Worm (Caenorhabditis elegans): Measurements from ENCODE around the gene exo-1.

DNA sequence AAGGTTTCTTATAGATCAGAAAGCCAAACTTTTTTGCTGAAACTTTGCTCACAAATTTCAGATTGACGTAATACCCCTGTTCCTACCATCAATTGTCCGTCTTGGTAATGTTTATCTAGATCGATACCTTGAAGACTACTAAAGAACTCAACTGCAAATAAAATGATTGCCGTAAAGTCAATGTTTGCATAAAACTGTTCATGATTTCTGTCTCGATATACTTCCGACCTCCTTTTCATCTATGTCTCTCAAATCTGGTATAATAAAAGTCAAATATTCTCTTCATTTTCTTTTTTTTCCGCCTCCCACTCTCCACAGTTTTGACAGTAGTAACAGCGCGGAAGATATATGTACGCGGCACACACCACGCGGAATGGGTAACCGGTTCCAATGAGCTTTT lies 17.8 kb upstream of the exo-1 start, which contains the start of gene nas-1:
- TF ChIP-seq skn-1 (tag; optimal IDR thresholded peaks at IDR 0.05) (no peak), dmd-4 (tag; optimal IDR thresholded peaks at IDR 0.05) (no peak), ceh-16 (tag; optimal IDR thresholded peaks at IDR 0.05) (no peak), snpc-4 (tag; optimal IDR thresholded peaks at IDR 0.05) (no peak), unc-62 (GFP tag; optimal IDR thresholded peaks at IDR 0.05) (no peak), nhr-25 (tag; optimal IDR thresholded peaks at IDR 0.05) (no peak), ztf-11 (tag; optimal IDR thresholded peaks at IDR 0.05) (no peak)
